Fruit fly (Drosophila melanogaster): ENCODE measurements around the gene CG42820.

DNA sequence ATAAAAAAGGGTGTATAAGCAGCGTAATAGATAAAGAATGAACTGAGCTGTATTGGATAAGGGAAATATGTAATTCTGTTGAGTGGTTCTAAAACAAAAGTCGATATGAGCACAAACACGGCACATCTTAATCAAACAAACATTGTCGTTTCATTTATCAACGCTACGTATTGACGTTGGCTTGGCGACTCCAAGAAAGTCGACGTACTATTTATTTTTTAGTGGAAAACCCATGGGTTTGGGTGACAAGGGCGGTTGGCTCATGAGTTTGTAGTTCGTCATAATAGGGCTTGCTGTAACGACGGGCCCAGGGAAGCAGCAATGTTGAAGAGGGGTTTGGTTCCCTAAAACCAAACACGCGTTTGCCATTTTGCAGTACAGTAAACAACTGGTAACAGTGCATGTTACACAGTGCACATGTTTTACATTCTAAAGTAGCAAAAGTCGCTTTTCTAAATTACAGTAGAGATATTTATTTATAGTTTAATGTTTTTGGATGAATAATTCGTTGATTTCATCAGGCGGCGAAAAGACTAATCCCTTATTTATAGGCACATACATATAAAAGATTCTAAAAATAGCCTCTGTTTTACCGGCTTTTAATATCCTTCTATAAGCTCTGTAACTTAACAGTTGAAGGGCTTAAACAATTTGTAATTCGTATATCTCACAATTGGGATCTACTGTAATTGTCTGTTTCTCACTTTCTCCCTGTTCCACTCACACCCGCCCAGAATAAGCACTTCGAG is 30.8 kb downstream of the CG42820 start:
- TF ChIP-seq CG8478 (optimal IDR thresholded peaks at IDR 0.05) (no peak), CTCF (optimal IDR thresholded peaks at IDR 0.05) (no peak)
